Worm (Caenorhabditis elegans) whole organism, L2 larva: Measurements from ENCODE around the gene T14B4.20.

ENCODE experiments used
- aly-2 ChIP-seq: fragments of 150-350 bp; optimal IDR thresholded peaks from 2 replicates; lab custom pipeline; 2014; ENCODE audit warnings: missing biosample characterization, missing genetic modification characterization
- ama-1 ChIP-seq: fragments of 150-350 bp; optimal IDR thresholded peaks from 2 replicates; lab custom pipeline; 2018; ENCODE audit warnings: inconsistent platforms
- elt-3 ChIP-seq: sonication (generic microtip); optimal IDR thresholded peaks from 2 replicates; lab custom pipeline; 2017; ENCODE audit warnings: missing biosample characterization, missing genetic modification characterization
- fos-1 ChIP-seq: fragments of 150-350 bp; optimal IDR thresholded peaks from 2 replicates; lab custom pipeline; 2014; ENCODE audit warnings: missing biosample characterization, missing genetic modification characterization
- lin-13 ChIP-seq: fragments of 150-350 bp; optimal IDR thresholded peaks from 2 replicates; lab custom pipeline; 2014; ENCODE audit warnings: missing biosample characterization, missing genetic modification reagents, missing genetic modification characterization
- lin-39 ChIP-seq: fragments of 150-350 bp; optimal IDR thresholded peaks from 2 replicates; lab custom pipeline; 2014; ENCODE audit warnings: missing biosample characterization, missing genetic modification reagents, missing genetic modification characterization
- mdl-1 ChIP-seq, 2 experiments: fragments of 150-350 bp in 1 of 2; sonication (generic microtip) in 1 of 2; optimal IDR thresholded peaks; 2 replicates each; lab custom pipeline; 2017; ENCODE audit warnings: missing biosample characterization in 2 of 2, missing genetic modification characterization in 2 of 2
- nhr-237 ChIP-seq: fragments of 150-350 bp; optimal IDR thresholded peaks from 2 replicates; lab custom pipeline; 2014; ENCODE audit warnings: missing biosample characterization, missing genetic modification characterization
- skn-1 ChIP-seq: sonication (generic microtip); optimal IDR thresholded peaks from 2 replicates; lab custom pipeline; 2017; ENCODE audit warnings: missing biosample characterization, missing genetic modification characterization
- snpc-4 ChIP-seq: fragments of 150-350 bp; optimal IDR thresholded peaks from 2 replicates; lab custom pipeline; 2014; ENCODE audit warnings: missing biosample characterization, missing genetic modification characterization
- ztf-11 ChIP-seq: sonication (generic microtip); optimal IDR thresholded peaks from 2 replicates; lab custom pipeline; 2017; ENCODE audit warnings: missing biosample characterization, missing genetic modification characterization
- ztf-4 ChIP-seq: fragments of 150-350 bp; optimal IDR thresholded peaks from 2 replicates; lab custom pipeline; 2014; ENCODE audit warnings: missing biosample characterization, missing genetic modification characterization

DNA sequence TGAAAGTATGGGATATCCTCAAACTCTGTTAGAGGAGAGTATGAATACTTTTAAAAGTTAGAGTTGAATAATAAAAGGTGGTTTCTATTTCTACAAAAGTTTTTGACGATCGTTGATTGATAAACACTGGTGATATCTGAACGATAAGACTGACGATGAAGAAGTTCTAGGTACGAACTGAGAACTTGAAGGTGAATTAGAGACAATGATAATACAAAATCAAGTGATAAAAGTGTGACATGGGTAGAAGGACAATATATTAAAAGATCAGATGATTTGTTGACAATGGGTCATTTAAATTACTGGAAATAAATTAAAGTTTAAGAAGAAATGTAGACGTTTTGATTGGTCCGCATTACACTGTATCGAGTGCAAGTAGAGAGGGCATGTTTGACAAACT lies 21.3 kb upstream of the T14B4.20 start, which contains the start of gene C18H9.5:
- TF ChIP-seq ama-1 (lab: Kevin White, UChicago) (no peak), elt-3 (tag; lab: Kevin White, UChicago) (no peak), ztf-4 (tag; lab: Kevin White, UChicago) (no peak), lin-13 (no peak), mdl-1 (tag; optimal IDR thresholded peaks at IDR 0.05; lab: Kevin White, UChicago) (no peak), fos-1 (tag; lab: Kevin White, UChicago) (no peak), ztf-11 (no peak), skn-1 (tag; lab: Kevin White, UChicago) (no peak), aly-2 (tag; lab: Kevin White, UChicago) (no peak), snpc-4 (no peak), nhr-237 (tag; lab: Kevin White, UChicago) (no peak), lin-39 (no peak)
